Worm (Caenorhabditis elegans) whole organism, young adult: ENCODE measurements around the gene srh-292.

Experiments
- C06A6.2 ChIP-seq: fragments of 200-800 bp; sonication (Bioruptor generic); conservative IDR thresholded peaks from 2 replicates; pipeline ENCODE4 v1.3.6; 2022; ENCODE audit warnings: missing genetic modification characterization, missing compliant biosample characterization
- D2030.7 ChIP-seq: fragments of 200-800 bp; sonication (Bioruptor generic); IDR thresholded peaks from 2 replicates; pipeline ENCODE4 v1.3.6; 2022; ENCODE audit warnings: missing genetic modification reagents, missing genetic modification characterization, missing compliant biosample characterization
- F22D6.2 ChIP-seq: sonication (generic microtip); optimal IDR thresholded peaks from 2 replicates; lab custom pipeline; 2016; ENCODE audit warnings: mild to moderate bottlenecking, missing genetic modification characterization, missing compliant biosample characterization
- F23B12.7 ChIP-seq: sonication (generic microtip); optimal IDR thresholded peaks from 2 replicates; lab custom pipeline; 2017; ENCODE audit warnings: missing genetic modification characterization, mild to moderate bottlenecking, missing compliant biosample characterization, antibody characterized with exemption, moderate library complexity; ENCODE audit not compliant: insufficient read depth
- K11D2.4 ChIP-seq: fragments of 200-800 bp; sonication (Bioruptor generic); IDR thresholded peaks from 2 replicates; pipeline ENCODE4 v1.3.6; 2022; ENCODE audit warnings: missing genetic modification reagents, missing genetic modification characterization, missing compliant biosample characterization
- T07F8.4 ChIP-seq: sonication (generic microtip); optimal IDR thresholded peaks from 2 replicates; lab custom pipeline; 2016; ENCODE audit warnings: mild to moderate bottlenecking, missing genetic modification characterization, moderate library complexity, missing compliant biosample characterization
- Y67H2A.10 ChIP-seq: fragments of 200-800 bp; sonication (Bioruptor generic); conservative IDR thresholded peaks from 2 replicates; pipeline ENCODE4 v1.3.6; 2022; ENCODE audit warnings: missing genetic modification reagents, missing genetic modification characterization, missing compliant biosample characterization
- Y79H2A.3 ChIP-seq: fragments of 200-800 bp; sonication (Bioruptor generic); conservative IDR thresholded peaks from 2 replicates; pipeline ENCODE4 v1.3.6; 2022; ENCODE audit warnings: missing genetic modification reagents, missing genetic modification characterization, missing compliant biosample characterization
- ZK185.1 ChIP-seq: sonication (generic microtip); optimal IDR thresholded peaks from 2 replicates; lab custom pipeline; 2016; ENCODE audit warnings: mild to moderate bottlenecking, missing genetic modification characterization, missing compliant biosample characterization; ENCODE audit not compliant: poor library complexity, severe bottlenecking
- aptf-2 ChIP-seq: fragments of 200-800 bp; sonication (Bioruptor generic); conservative IDR thresholded peaks from 2 replicates; pipeline ENCODE4 v1.3.6; 2022; ENCODE audit warnings: missing genetic modification reagents, missing genetic modification characterization, missing compliant biosample characterization
- attf-3 ChIP-seq: fragments of 200-800 bp; sonication (Bioruptor generic); conservative IDR thresholded peaks from 2 replicates; pipeline ENCODE4 v1.3.6; 2022; ENCODE audit warnings: missing genetic modification reagents, missing genetic modification characterization, missing compliant biosample characterization
- cebp-1 ChIP-seq, 2 experiments: fragments of 200-800 bp in 1 of 2; sonication (Bioruptor generic) in 1 of 2; sonication (generic microtip) in 1 of 2; IDR thresholded peaks in 1 of 2; optimal IDR thresholded peaks in 1 of 2; 2 replicates each; pipeline versions ENCODE4 v1.3.6 to Lab custom; 2017 to 2022; ENCODE audit warnings: missing compliant biosample characterization in 2 of 2, missing genetic modification characterization in 2 of 2, mild to moderate bottlenecking in 1 of 2, missing genetic modification reagents in 1 of 2, moderate library complexity in 1 of 2
- cebp-2 ChIP-seq: fragments of 200-800 bp; sonication (Bioruptor generic); IDR thresholded peaks from 2 replicates; pipeline ENCODE4 v1.3.6; 2022; ENCODE audit warnings: missing genetic modification characterization, missing compliant biosample characterization
- ceh-40 ChIP-seq: fragments of 200-800 bp; sonication (Bioruptor generic); IDR thresholded peaks from 2 replicates; pipeline ENCODE4 v1.3.6; 2022; ENCODE audit warnings: missing genetic modification characterization, missing compliant biosample characterization
- ceh-79 ChIP-seq: sonication (generic microtip); optimal IDR thresholded peaks from 2 replicates; lab custom pipeline; 2017; ENCODE audit warnings: mild to moderate bottlenecking, missing genetic modification characterization, missing compliant biosample characterization
- ceh-91 ChIP-seq: fragments of 200-800 bp; sonication (Bioruptor generic); IDR thresholded peaks from 2 replicates; pipeline ENCODE4 v1.3.6; 2022; ENCODE audit warnings: missing genetic modification reagents, missing genetic modification characterization, missing compliant biosample characterization
- hmg-20 ChIP-seq: fragments of 200-800 bp; sonication (Bioruptor generic); IDR thresholded peaks from 2 replicates; pipeline ENCODE4 v1.3.6; 2022; ENCODE audit warnings: missing genetic modification reagents, missing genetic modification characterization, missing compliant biosample characterization
- hsf-1 ChIP-seq: fragments of 200-800 bp; sonication (Bioruptor generic); IDR thresholded peaks from 2 replicates; pipeline ENCODE4 v1.3.6; 2022; ENCODE audit warnings: missing genetic modification reagents, missing genetic modification characterization, missing compliant biosample characterization
- lag-1 ChIP-seq: fragments of 200-800 bp; sonication (Bioruptor generic); IDR thresholded peaks from 2 replicates; pipeline ENCODE4 v1.3.6; 2022; ENCODE audit warnings: missing genetic modification reagents, missing genetic modification characterization, missing compliant biosample characterization
- let-526 ChIP-seq: fragments of 200-800 bp; sonication (Bioruptor generic); IDR thresholded peaks from 2 replicates; pipeline ENCODE4 v1.3.6; 2022; ENCODE audit warnings: missing genetic modification reagents, missing genetic modification characterization, missing compliant biosample characterization
- let-607 ChIP-seq, 2 experiments: fragments of 200-800 bp in 1 of 2; sonication (Bioruptor generic) in 1 of 2; sonication (generic microtip) in 1 of 2; optimal IDR thresholded peaks; 2 replicates each; lab custom pipeline; 2016 to 2018; ENCODE audit warnings: mild to moderate bottlenecking in 2 of 2, missing compliant biosample characterization in 2 of 2, missing genetic modification characterization in 2 of 2, moderate library complexity in 2 of 2, missing genotype in 1 of 2
- lin-54 ChIP-seq: fragments of 200-800 bp; sonication (Bioruptor generic); optimal IDR thresholded peaks from 2 replicates; lab custom pipeline; 2018; ENCODE audit warnings: mild to moderate bottlenecking, missing genetic modification characterization, missing compliant biosample characterization
- lir-1 ChIP-seq: fragments of 200-800 bp; sonication (Bioruptor generic); conservative IDR thresholded peaks from 2 replicates; pipeline ENCODE4 v1.3.6; 2022; ENCODE audit warnings: missing genetic modification reagents, missing genetic modification characterization, missing compliant biosample characterization
- mel-28 ChIP-seq: sonication (generic microtip); optimal IDR thresholded peaks from 2 replicates; lab custom pipeline; 2016; ENCODE audit warnings: borderline replicate concordance, mild to moderate bottlenecking, missing genetic modification characterization, missing compliant biosample characterization
- mes-4 ChIP-seq: sonication (generic microtip); optimal IDR thresholded peaks from 2 replicates; lab custom pipeline; 2016; ENCODE audit warnings: missing genotype, missing genetic modification characterization, missing compliant biosample characterization
- nfyb-1 ChIP-seq: fragments of 200-800 bp; sonication (Bioruptor generic); IDR thresholded peaks from 2 replicates; pipeline ENCODE4 v1.3.6; 2022; ENCODE audit warnings: missing genetic modification reagents, missing genetic modification characterization, missing compliant biosample characterization
- nhr-120 ChIP-seq: fragments of 200-800 bp; sonication (Bioruptor generic); IDR thresholded peaks from 2 replicates; pipeline ENCODE4 v1.3.6; 2022; ENCODE audit warnings: missing genetic modification characterization, missing compliant biosample characterization
- nhr-179 ChIP-seq: sonication (generic microtip); optimal IDR thresholded peaks from 2 replicates; lab custom pipeline; 2016; ENCODE audit warnings: mild to moderate bottlenecking, missing genetic modification characterization, missing compliant biosample characterization
- nhr-90 ChIP-seq: sonication (generic microtip); optimal IDR thresholded peaks from 2 replicates; lab custom pipeline; 2016; ENCODE audit warnings: missing genotype, mild to moderate bottlenecking, missing genetic modification characterization, missing compliant biosample characterization
- rec-8 ChIP-seq, 2 experiments: sonication (generic microtip); optimal IDR thresholded peaks; 2 replicates each; lab custom pipeline; 2016; ENCODE audit warnings: mild to moderate bottlenecking in 2 of 2, missing genetic modification characterization in 2 of 2, missing genetic modification reagents in 2 of 2, missing genotype in 2 of 2, missing biosample characterization in 1 of 2, missing compliant biosample characterization in 1 of 2, moderate library complexity in 1 of 2
- rpc-1 ChIP-seq, 2 experiments: fragments of 150-350 bp in 1 of 2; sonication (generic microtip) in 1 of 2; optimal IDR thresholded peaks; 2 replicates each; lab custom pipeline; 2014 to 2018; ENCODE audit warnings: missing biosample characterization in 1 of 2, missing genetic modification characterization in 1 of 2, missing genetic modification reagents in 1 of 2, missing genotype in 1 of 2
- sdz-38 ChIP-seq: sonication (generic microtip); optimal IDR thresholded peaks from 2 replicates; lab custom pipeline; 2016; ENCODE audit warnings: missing genotype, missing genetic modification characterization, missing compliant biosample characterization
- sea-2 ChIP-seq: fragments of 200-800 bp; sonication (Bioruptor generic); IDR thresholded peaks from 2 replicates; pipeline ENCODE4 v1.3.6; 2022; ENCODE audit warnings: missing genetic modification characterization, missing compliant biosample characterization
- snpc-1.3 ChIP-seq: sonication (generic microtip); optimal IDR thresholded peaks from 2 replicates; lab custom pipeline; 2017; ENCODE audit warnings: missing genetic modification characterization, mild to moderate bottlenecking, missing compliant biosample characterization, antibody characterized with exemption, moderate library complexity, missing genotype, missing genetic modification reagents; ENCODE audit not compliant: insufficient read depth
- tbp1 ChIP-seq: fragments of 200-800 bp; sonication (Bioruptor generic); optimal IDR thresholded peaks from 2 replicates; lab custom pipeline; 2018; ENCODE audit warnings: mild to moderate bottlenecking, missing genetic modification characterization, missing compliant biosample characterization
- zfh-2 ChIP-seq: fragments of 200-800 bp; sonication (Bioruptor generic); conservative IDR thresholded peaks from 2 replicates; pipeline ENCODE4 v1.3.6; 2022; ENCODE audit warnings: missing genetic modification reagents, missing genetic modification characterization, missing compliant biosample characterization

Gene srh-292

ce11 chrV:17798789-17799188, 3.8 kb upstream of the srh-292 start, which contains the start of gene srx-18:
TSS of gene srx-18 (minus strand) at chrV:17798889.
- TF ChIP-seq ceh-79 (tag; lab: Kevin White, UChicago) (no peak), lag-1 (GFP tag; lab: Robert Waterston, UW) (no peak), sdz-38 (tag; lab: Kevin White, UChicago) (no peak), cebp-1 (GFP tag; IDR thresholded peaks at IDR 0.05; lab: Robert Waterston, UW) (no peak), cebp-1 (tag; optimal IDR thresholded peaks at IDR 0.05; lab: Kevin White, UChicago) (no peak), nhr-90 (tag; lab: Kevin White, UChicago) (no peak), ceh-40 (no peak), snpc-1.3 (tag; lab: Kevin White, UChicago) (no peak), T07F8.4 (no peak)

ce11 chrV:17800538-17800937, 2.0 kb upstream of the srh-292 start, which contains the start of gene srh-287:
TSS of gene srh-287 (plus strand) at chrV:17800838.
- TF ChIP-seq Y79H2A.3 (GFP tag; lab: Robert Waterston, UW) (no peak), D2030.7 (GFP tag; lab: Robert Waterston, UW) (no peak), lag-1 (GFP tag; lab: Robert Waterston, UW) (no peak), rec-8 (tag; optimal IDR thresholded peaks at IDR 0.05; lab: Kevin White, UChicago) (no peak), nhr-120 (GFP tag; lab: Robert Waterston, UW) (no peak), hmg-20 (GFP tag; lab: Robert Waterston, UW) (no peak), hsf-1 (GFP tag; lab: Robert Waterston, UW) (no peak), let-607 (tag; optimal IDR thresholded peaks at IDR 0.05; lab: Kevin White, UChicago) (no peak), cebp-2 (GFP tag; lab: Robert Waterston, UW) (no peak), zfh-2 (GFP tag; lab: Robert Waterston, UW) (no peak), lir-1 (GFP tag; lab: Robert Waterston, UW) (no peak)

- TF ChIP-seq lir-1 (GFP tag; lab: Robert Waterston, UW) (no peak), F22D6.2 (no peak), let-526 (GFP tag; lab: Robert Waterston, UW) (no peak), attf-3 (no peak), rpc-1 (optimal IDR thresholded peaks at IDR 0.05; lab: Kevin White, UChicago) (no peak), rpc-1 (tag; optimal IDR thresholded peaks at IDR 0.05; lab: Kevin White, UChicago) (no peak), aptf-2 (GFP tag; lab: Robert Waterston, UW) (no peak), hsf-1 (GFP tag; lab: Robert Waterston, UW) (no peak), D2030.7 (GFP tag; lab: Robert Waterston, UW) (no peak), C06A6.2 (no peak), nfyb-1 (GFP tag; lab: Robert Waterston, UW) (no peak), K11D2.4 (no peak), mel-28 (tag; lab: Kevin White, UChicago) (no peak), sea-2 (no peak), ZK185.1 (tag; lab: Kevin White, UChicago) (no peak), ceh-91 (GFP tag; lab: Robert Waterston, UW) (no peak), lin-54 (no peak), T07F8.4 (no peak)
These were observed 2.8 kb downstream of the srh-292 start, which contains the start of gene srh-291 for ce11 chrV:17805323-17805722. TSS of gene srh-291 (plus strand) at chrV:17805623.

ce11 chrV:17810053-17810452, 7.5 kb downstream of the srh-292 start, which contains the start of gene srh-296:
TSS of gene srh-296 (plus strand) at chrV:17810353.
- TF ChIP-seq F23B12.7 (tag; lab: Kevin White, UChicago) (no peak), sea-2 (no peak), tbp1 (GFP tag; lab: Kevin White, UChicago) (no peak), nhr-179 (no peak), mes-4 (tag; lab: Kevin White, UChicago) (no peak), Y67H2A.10 (GFP tag; lab: Robert Waterston, UW) (no peak)
